Fruit fly (Drosophila melanogaster) whole organism, prepupa: Measurements from ENCODE around the gene Bub1.

Experiments
- CG10669 ChIP-seq: fragments of 200-800 bp; sonication (Bioruptor generic); optimal IDR thresholded peaks from 3 replicates; lab custom pipeline; 2018; ENCODE audit warnings: missing biosample characterization, mild to moderate bottlenecking, missing genetic modification characterization, moderate library complexity
- CG11294 ChIP-seq: fragments of 200-800 bp; sonication (Bioruptor generic); IDR thresholded peaks from 2 replicates; pipeline ENCODE4 v1.3.6; 2022; ENCODE audit warnings: missing biosample characterization, missing genetic modification characterization
- CG11762 ChIP-seq: fragments of 200-800 bp; sonication (Bioruptor generic); optimal IDR thresholded peaks from 3 replicates; lab custom pipeline; 2016; ENCODE audit warnings: missing biosample characterization, missing genetic modification characterization; ENCODE audit not compliant: insufficient read depth
- CG15336 ChIP-seq: fragments of 200-800 bp; sonication (Bioruptor generic); IDR thresholded peaks from 2 replicates; pipeline ENCODE4 v1.3.6; 2022; ENCODE audit warnings: missing biosample characterization, missing genetic modification characterization
- CG1621 ChIP-seq: fragments of 200-800 bp; sonication (Bioruptor generic); optimal IDR thresholded peaks from 3 replicates; lab custom pipeline; 2018; ENCODE audit warnings: missing biosample characterization, mild to moderate bottlenecking, missing genetic modification characterization
- CG16779 ChIP-seq: fragments of 200-800 bp; sonication (Bioruptor generic); optimal IDR thresholded peaks from 3 replicates; lab custom pipeline; 2017; ENCODE audit warnings: missing biosample characterization, mild to moderate bottlenecking, missing genetic modification characterization
- CG31627 ChIP-seq: fragments of 200-800 bp; sonication (Bioruptor generic); optimal IDR thresholded peaks from 3 replicates; lab custom pipeline; 2016; ENCODE audit warnings: missing biosample characterization, missing genetic modification characterization
- CG6163 ChIP-seq: fragments of 200-800 bp; sonication (Bioruptor generic); IDR thresholded peaks from 3 replicates; pipeline ENCODE4 v1.3.6; 2022; ENCODE audit warnings: missing biosample characterization, missing genetic modification characterization
- CG6276 ChIP-seq: fragments of 200-800 bp; sonication (Bioruptor generic); optimal IDR thresholded peaks from 2 replicates; lab custom pipeline; 2017; ENCODE audit warnings: missing biosample characterization, mild to moderate bottlenecking, missing genetic modification characterization
- CG6792 ChIP-seq: fragments of 200-800 bp; sonication (Bioruptor generic); optimal IDR thresholded peaks from 3 replicates; lab custom pipeline; 2016; ENCODE audit warnings: missing biosample characterization, missing genetic modification characterization
- CG6808 ChIP-seq: fragments of 200-800 bp; sonication (Bioruptor generic); optimal IDR thresholded peaks from 3 replicates; lab custom pipeline; 2017; ENCODE audit warnings: missing biosample characterization, missing genetic modification characterization, mild to moderate bottlenecking, moderate library complexity, missing genetic modification reagents
- CG6854 ChIP-seq: fragments of 200-800 bp; sonication (Bioruptor generic); optimal IDR thresholded peaks from 2 replicates; lab custom pipeline; 2017; ENCODE audit warnings: missing biosample characterization, mild to moderate bottlenecking, missing genetic modification characterization
- CG7368 ChIP-seq: fragments of 200-800 bp; sonication (Bioruptor generic); optimal IDR thresholded peaks from 3 replicates; lab custom pipeline; 2016; ENCODE audit warnings: missing biosample characterization, missing genetic modification characterization
- CG8119 ChIP-seq: fragments of 200-800 bp; sonication (Bioruptor generic); IDR thresholded peaks from 3 replicates; pipeline ENCODE4 v1.3.6; 2022; ENCODE audit warnings: missing biosample characterization, missing genetic modification characterization
- Eip75B ChIP-seq: fragments of 200-800 bp; sonication (Bioruptor generic); optimal IDR thresholded peaks from 3 replicates; lab custom pipeline; 2016; ENCODE audit warnings: missing biosample characterization, missing genetic modification characterization
- Eip78C ChIP-seq: fragments of 200-800 bp; sonication (Bioruptor generic); peaks from one replicate; lab custom pipeline; 2016; ENCODE audit warnings: missing biosample characterization, missing genetic modification characterization
- Eip93F ChIP-seq: fragments of 200-800 bp; sonication (Bioruptor generic); optimal IDR thresholded peaks from 2 replicates; lab custom pipeline; 2016; ENCODE audit warnings: missing biosample characterization, mild to moderate bottlenecking, missing genetic modification characterization
- Ets21C ChIP-seq: fragments of 200-800 bp; sonication (Bioruptor generic); optimal IDR thresholded peaks from 3 replicates; lab custom pipeline; 2016; ENCODE audit warnings: missing biosample characterization, missing genetic modification characterization
- Gug ChIP-seq: fragments of 200-800 bp; sonication (Bioruptor generic); IDR thresholded peaks from 2 replicates; pipeline ENCODE4 v1.3.6; 2022; ENCODE audit warnings: missing biosample characterization, missing genetic modification characterization
- Hr38 ChIP-seq: sonication (Bioruptor generic); optimal IDR thresholded peaks from 2 replicates; lab custom pipeline; 2016; ENCODE audit warnings: missing biosample characterization, missing genetic modification characterization
- Hr39 ChIP-seq: fragments of 200-800 bp; sonication (Bioruptor generic); optimal IDR thresholded peaks from 2 replicates; lab custom pipeline; 2016; ENCODE audit warnings: missing biosample characterization, missing genetic modification characterization
- Hr4 ChIP-seq: fragments of 200-800 bp; sonication (Bioruptor generic); optimal IDR thresholded peaks from 3 replicates; lab custom pipeline; 2016; ENCODE audit warnings: missing biosample characterization, missing genetic modification characterization
- Lpt ChIP-seq: fragments of 200-800 bp; sonication (Bioruptor generic); optimal IDR thresholded peaks from 3 replicates; lab custom pipeline; 2016; ENCODE audit warnings: missing biosample characterization, missing genetic modification characterization
- Smox ChIP-seq: fragments of 200-800 bp; sonication (Bioruptor generic); optimal IDR thresholded peaks from 3 replicates; lab custom pipeline; 2016; ENCODE audit warnings: missing biosample characterization, missing genetic modification characterization
- Sox102F ChIP-seq: fragments of 200-800 bp; sonication (Bioruptor generic); optimal IDR thresholded peaks from 2 replicates; lab custom pipeline; 2016; ENCODE audit warnings: missing biosample characterization, mild to moderate bottlenecking, missing genetic modification characterization
- Sox14 ChIP-seq: fragments of 200-800 bp; sonication (Bioruptor generic); optimal IDR thresholded peaks from 3 replicates; lab custom pipeline; 2016; ENCODE audit warnings: missing biosample characterization, missing genetic modification characterization
- Sox15 ChIP-seq: fragments of 200-800 bp; sonication (Bioruptor generic); optimal IDR thresholded peaks from 3 replicates; lab custom pipeline; 2016; ENCODE audit warnings: missing biosample characterization, missing genetic modification characterization
- acj6 ChIP-seq: fragments of 200-800 bp; sonication (Bioruptor generic); optimal IDR thresholded peaks from 3 replicates; lab custom pipeline; 2016; ENCODE audit warnings: missing biosample characterization, missing genetic modification characterization
- dac ChIP-seq: fragments of 200-800 bp; sonication (Bioruptor generic); optimal IDR thresholded peaks from 2 replicates; lab custom pipeline; 2017; ENCODE audit warnings: missing biosample characterization, mild to moderate bottlenecking, missing genetic modification characterization
- dsx ChIP-seq: fragments of 200-800 bp; optimal IDR thresholded peaks from 3 replicates; lab custom pipeline; 2019; ENCODE audit warnings: missing biosample characterization, mild to moderate bottlenecking, missing genetic modification characterization, moderate library complexity; ENCODE audit not compliant: poor library complexity, severe bottlenecking
- eg ChIP-seq: fragments of 200-800 bp; sonication (Bioruptor generic); IDR thresholded peaks from 3 replicates; pipeline ENCODE4 v1.3.6; 2022; ENCODE audit warnings: missing biosample characterization, missing genetic modification characterization
- esn ChIP-seq: fragments of 200-800 bp; sonication (Bioruptor generic); optimal IDR thresholded peaks from 2 replicates; lab custom pipeline; 2016; ENCODE audit warnings: missing biosample characterization, mild to moderate bottlenecking, missing genetic modification characterization, moderate library complexity
- fd59A ChIP-seq: fragments of 200-800 bp; sonication (Bioruptor generic); optimal IDR thresholded peaks from 2 replicates; lab custom pipeline; 2017; ENCODE audit warnings: missing biosample characterization, mild to moderate bottlenecking, missing genetic modification characterization, missing genetic modification reagents
- fd85E ChIP-seq: fragments of 200-800 bp; sonication (Bioruptor generic); optimal IDR thresholded peaks from 3 replicates; lab custom pipeline; 2016; ENCODE audit warnings: missing biosample characterization, missing genetic modification characterization
- fkh ChIP-seq: fragments of 200-800 bp; sonication (Bioruptor generic); optimal IDR thresholded peaks from 3 replicates; lab custom pipeline; 2017; ENCODE audit warnings: missing biosample characterization, mild to moderate bottlenecking, missing genetic modification characterization, moderate library complexity
- net ChIP-seq: fragments of 200-800 bp; sonication (Bioruptor generic); optimal IDR thresholded peaks from 3 replicates; lab custom pipeline; 2016; ENCODE audit warnings: missing biosample characterization, missing genetic modification characterization
- pdm3 ChIP-seq: fragments of 200-800 bp; sonication (Bioruptor generic); optimal IDR thresholded peaks from 3 replicates; lab custom pipeline; 2016; ENCODE audit warnings: missing biosample characterization, missing genetic modification characterization
- spab ChIP-seq: fragments of 200-800 bp; sonication (Bioruptor generic); optimal IDR thresholded peaks from 2 replicates; lab custom pipeline; 2017; ENCODE audit warnings: missing biosample characterization, mild to moderate bottlenecking, missing genetic modification characterization, missing genetic modification reagents
- ss ChIP-seq, 2 experiments: fragments of 200-800 bp; sonication (Bioruptor generic); optimal IDR thresholded peaks; 2 replicates in 1 of 2; 3 replicates in 1 of 2; lab custom pipeline; 2017 to 2018; ENCODE audit warnings: mild to moderate bottlenecking in 2 of 2, missing biosample characterization in 2 of 2, missing genetic modification characterization in 2 of 2, moderate library complexity in 1 of 2
- svp ChIP-seq: fragments of 200-800 bp; sonication (Bioruptor generic); peaks from one replicate; lab custom pipeline; 2016; ENCODE audit warnings: missing biosample characterization, missing genetic modification characterization
- vri ChIP-seq: fragments of 200-800 bp; sonication (Bioruptor generic); optimal IDR thresholded peaks from 3 replicates; lab custom pipeline; 2016; ENCODE audit warnings: missing biosample characterization, mild to moderate bottlenecking, missing genetic modification characterization

Gene Bub1

dm6 chr2L:5238567-5238925 is 40.1 kb upstream of the Bub1 start:
- TF ChIP-seq CG6163 (GFP tag; lab: Robert Waterston, UW) = peak; percentile 32; the same call in 2 of the 3 replicates
- TF ChIP-seq vri (GFP tag; lab: Kevin White, UChicago) = peak; percentile 4
- TF ChIP-seq CG1621 (tag; lab: Kevin White, UChicago) = peak; percentile 13
- peak; percentile 2 to 51 for TF ChIP-seq ss (GFP tag; optimal IDR thresholded peaks at IDR 0.05; lab: Kevin White, UChicago)
- no peak for TF ChIP-seq pdm3 (GFP tag; lab: Kevin White, UChicago)

DNA sequence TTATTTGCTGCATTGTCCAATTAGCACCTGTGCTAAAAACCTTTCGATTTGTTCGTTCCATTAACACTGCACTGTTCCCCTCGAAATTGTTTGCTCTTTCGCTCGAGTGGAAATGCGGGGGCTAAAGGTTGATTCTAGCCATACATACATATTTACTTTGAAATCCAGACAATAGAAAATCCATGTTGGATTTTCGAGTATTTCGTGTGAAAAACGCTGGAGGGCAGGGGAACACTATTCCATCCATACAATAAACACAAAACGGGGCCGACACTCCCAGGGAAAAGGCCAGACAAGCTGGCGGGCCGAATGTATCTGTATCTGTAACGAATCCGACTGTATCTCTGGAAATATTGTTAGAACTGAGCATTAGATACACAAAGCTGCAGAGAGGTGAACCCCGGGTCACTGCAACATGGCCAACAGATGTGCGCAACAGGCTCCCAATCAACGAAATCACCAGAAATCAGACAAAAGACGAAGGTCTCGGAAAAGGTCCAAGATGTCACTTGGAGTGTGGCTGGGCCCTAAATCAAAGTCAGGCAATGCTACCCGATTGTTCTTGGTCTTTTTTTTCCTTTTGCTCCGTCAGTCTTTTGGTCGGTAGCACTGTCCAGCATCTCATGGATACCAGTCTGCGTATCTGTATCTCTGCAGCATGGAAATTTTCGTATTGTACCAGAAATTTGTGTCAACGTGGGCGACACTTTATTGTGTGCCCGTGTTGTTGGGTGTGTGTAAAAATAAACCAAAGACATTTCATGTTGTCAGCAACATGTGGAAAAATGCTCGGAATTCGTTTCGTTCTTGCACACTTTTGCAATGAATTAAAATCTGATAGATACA is 39.0 kb upstream of the Bub1 start:
- TF ChIP-seq svp (GFP tag; lab: Kevin White, UChicago) (peak; percentile 1), Eip78C (GFP tag; lab: Kevin White, UChicago) (peak; percentile 33), fkh (GFP tag; lab: Kevin White, UChicago) (peak; percentile 69), Smox (GFP tag; lab: Kevin White, UChicago) (no peak)
- TF ChIP-seq, all 60 proteins: peak for 3

DNA sequence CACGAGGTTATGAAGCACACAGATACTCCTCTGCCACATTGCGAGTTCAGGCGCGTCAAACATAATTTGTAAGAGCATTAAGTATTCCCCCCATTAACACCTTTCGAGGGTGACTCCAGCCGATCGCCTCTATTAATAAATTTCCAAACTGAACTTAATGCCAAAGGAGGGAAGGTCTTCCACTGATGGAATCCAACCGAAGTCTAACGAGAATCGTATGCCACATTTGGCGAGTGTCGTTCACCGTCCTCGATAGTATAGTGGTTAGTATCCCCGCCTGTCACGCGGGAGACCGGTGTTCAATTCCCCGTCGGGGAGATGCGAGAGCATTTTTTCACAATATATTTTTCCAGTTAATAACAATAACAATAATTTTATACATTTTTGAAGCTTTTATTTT is 38.1 kb upstream of the Bub1 start:
- TF ChIP-seq spab (GFP tag; lab: Kevin White, UChicago) (no peak), CG6792 (GFP tag; lab: Kevin White, UChicago) (no peak), Sox15 (GFP tag; lab: Kevin White, UChicago) (no peak), CG7368 (GFP tag; lab: Kevin White, UChicago) (no peak), CG8119 (GFP tag; lab: Robert Waterston, UW) (no peak), dsx (GFP tag; lab: Kevin White, UChicago) (no peak), eg (no peak), fkh (GFP tag; lab: Kevin White, UChicago) (no peak), Hr38 (GFP tag; lab: Kevin White, UChicago) (no peak)

DNA sequence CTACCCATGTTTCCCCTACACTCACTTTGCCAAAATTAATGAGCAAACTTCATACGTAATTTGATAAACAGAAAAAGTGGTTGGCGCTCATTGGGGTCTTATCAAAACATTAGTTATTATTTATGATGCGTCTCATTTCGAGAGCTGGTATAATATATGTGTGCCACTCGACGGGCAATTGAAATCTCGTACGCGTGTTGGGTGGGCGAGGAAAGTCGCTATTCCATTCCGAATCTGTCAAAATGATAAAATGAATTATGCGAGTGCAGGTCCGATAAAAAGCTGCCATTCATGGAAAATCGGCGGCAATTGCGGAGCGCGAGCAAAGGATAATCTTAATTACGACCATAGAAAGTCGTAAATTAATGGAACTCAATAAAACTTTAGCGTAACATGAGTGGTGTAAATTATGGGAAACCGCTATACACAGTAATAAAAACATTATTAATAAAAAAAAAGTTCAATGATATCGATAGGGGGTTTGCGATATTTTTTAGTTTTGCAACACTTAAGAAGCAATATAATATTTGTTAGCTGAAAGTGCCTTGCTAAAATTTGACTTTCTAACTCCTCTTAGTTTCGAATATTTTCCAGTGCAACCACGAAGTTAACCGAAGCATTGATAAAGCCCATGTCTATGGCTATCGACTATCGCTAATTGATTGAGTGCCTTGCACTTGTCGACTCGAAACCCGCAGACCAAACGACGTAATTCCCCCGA is 36.3 kb upstream of the Bub1 start:
- TF ChIP-seq Gug (no peak), CG6854 (no peak), Ets21C (no peak), Hr38 (GFP tag; lab: Kevin White, UChicago) (no peak), acj6 (no peak), fkh (GFP tag; lab: Kevin White, UChicago) (no peak), CG7368 (GFP tag; lab: Kevin White, UChicago) (no peak), dac (no peak), Hr4 (GFP tag; lab: Kevin White, UChicago) (peak; percentile 61), CG10669 (GFP tag; lab: Kevin White, UChicago) (no peak), dsx (GFP tag; lab: Kevin White, UChicago) (no peak), CG6276 (GFP tag; lab: Kevin White, UChicago) (peak; percentile 54), vri (GFP tag; lab: Kevin White, UChicago) (peak; percentile 91), svp (GFP tag; lab: Kevin White, UChicago) (peak; percentile 50), CG16779 (tag; lab: Kevin White, UChicago) (no peak), CG31627 (GFP tag; lab: Kevin White, UChicago) (no peak), Lpt (GFP tag; lab: Kevin White, UChicago) (no peak), Sox102F (GFP tag; lab: Kevin White, UChicago) (no peak), net (GFP tag; lab: Kevin White, UChicago) (no peak), CG15336 (GFP tag; lab: Robert Waterston, UW) (peak; percentile 51), spab (GFP tag; lab: Kevin White, UChicago) (no peak), Sox14 (GFP tag; lab: Kevin White, UChicago) (peak; percentile 9), CG11294 (GFP tag; lab: Robert Waterston, UW) (no peak), fd59A (no peak), Eip93F (no peak), esn (GFP tag; lab: Kevin White, UChicago) (no peak), fd85E (GFP tag; lab: Kevin White, UChicago) (no peak), CG6808 (GFP tag; lab: Kevin White, UChicago) (no peak), Eip75B (GFP tag; lab: Kevin White, UChicago) (no peak), Eip78C (GFP tag; lab: Kevin White, UChicago) (peak; percentile 51), CG6792 (GFP tag; lab: Kevin White, UChicago) (no peak), Hr39 (GFP tag; lab: Kevin White, UChicago) (no peak), CG11762 (GFP tag; lab: Kevin White, UChicago) (no peak)
